Worm (Caenorhabditis elegans) whole organism, L2 larva: ENCODE data around the gene C07A4.2.

ENCODE experiments used
- elt-1 ChIP-seq: fragments of 150-350 bp; optimal IDR thresholded peaks from 2 replicates; lab custom pipeline; 2014; ENCODE audit warnings: missing biosample characterization, missing genetic modification characterization
- lsy-2 ChIP-seq, 2 experiments: fragments of 150-350 bp in 1 of 2; sonication (generic microtip) in 1 of 2; optimal IDR thresholded peaks; 2 replicates each; lab custom pipeline; 2014 to 2017; ENCODE audit warnings: missing biosample characterization in 2 of 2, missing genetic modification characterization in 2 of 2
- nhr-25 ChIP-seq: fragments of 150-350 bp; sonication (generic microtip); optimal IDR thresholded peaks from 3 replicates; lab custom pipeline; 2014; ENCODE audit warnings: missing biosample characterization, missing genetic modification characterization
- nhr-6 ChIP-seq: fragments of 150-350 bp; optimal IDR thresholded peaks from 2 replicates; lab custom pipeline; 2014; ENCODE audit warnings: missing biosample characterization, missing genetic modification characterization
- peb-1 ChIP-seq: fragments of 150-350 bp; optimal IDR thresholded peaks from 2 replicates; lab custom pipeline; 2014; ENCODE audit warnings: missing biosample characterization, missing genetic modification characterization
- skn-1 ChIP-seq: sonication (generic microtip); optimal IDR thresholded peaks from 2 replicates; lab custom pipeline; 2017; ENCODE audit warnings: missing biosample characterization, missing genetic modification characterization
- unc-62 ChIP-seq: fragments of 150-350 bp; optimal IDR thresholded peaks from 2 replicates; lab custom pipeline; 2014; ENCODE audit warnings: missing biosample characterization, missing genetic modification reagents, missing genetic modification characterization

DNA sequence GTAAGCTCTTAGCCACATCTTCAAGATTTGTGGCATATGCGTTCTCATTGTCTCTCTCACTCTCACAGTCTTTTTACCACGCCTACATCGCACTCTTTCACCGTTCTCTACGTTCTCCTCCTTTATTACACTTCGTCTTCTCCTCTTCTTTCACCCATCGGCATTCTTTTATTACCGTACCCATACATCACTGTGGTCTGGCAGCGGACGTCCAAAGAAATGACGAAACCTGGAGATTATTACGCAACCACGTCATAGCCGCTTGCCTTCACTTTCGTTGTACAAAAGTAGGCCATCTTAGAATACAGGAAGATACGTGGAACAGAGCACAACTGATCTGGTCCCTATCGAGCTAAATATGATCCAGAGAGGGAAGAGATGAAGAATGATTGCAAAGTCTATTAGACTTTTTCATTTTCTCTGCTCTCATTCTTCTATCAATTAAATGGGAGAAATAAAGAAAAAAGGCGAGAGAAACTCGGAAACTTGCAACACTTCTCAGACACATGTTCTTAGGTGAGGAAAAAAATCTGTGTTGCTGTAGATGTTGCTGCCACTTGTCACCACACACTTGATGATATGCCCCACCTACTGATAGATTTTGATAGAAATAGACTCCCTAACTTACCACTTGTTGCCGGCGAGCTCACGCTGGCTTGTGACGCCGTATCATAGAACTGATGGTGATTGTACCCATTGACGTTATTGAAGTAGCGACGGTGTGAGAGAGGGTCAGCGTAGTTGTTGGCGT lies 32.5 kb downstream of the C07A4.2 start:
- no peak for TF ChIP-seq nhr-25 (tag; lab: Kevin White, UChicago)
- no peak for TF ChIP-seq nhr-6 (tag; lab: Kevin White, UChicago)
- no peak for TF ChIP-seq lsy-2 (tag; optimal IDR thresholded peaks at IDR 0.05; lab: Kevin White, UChicago)
- no peak for TF ChIP-seq peb-1
- no peak for TF ChIP-seq skn-1 (tag; lab: Kevin White, UChicago)
- TF ChIP-seq unc-62 (GFP tag; lab: Kevin White, UChicago), result no peak
- TF ChIP-seq elt-1 (tag; lab: Kevin White, UChicago), result no peak
